Worm (Caenorhabditis elegans): Measurements from ENCODE around the gene lgc-33.

The lgc-33 gene

DNA sequence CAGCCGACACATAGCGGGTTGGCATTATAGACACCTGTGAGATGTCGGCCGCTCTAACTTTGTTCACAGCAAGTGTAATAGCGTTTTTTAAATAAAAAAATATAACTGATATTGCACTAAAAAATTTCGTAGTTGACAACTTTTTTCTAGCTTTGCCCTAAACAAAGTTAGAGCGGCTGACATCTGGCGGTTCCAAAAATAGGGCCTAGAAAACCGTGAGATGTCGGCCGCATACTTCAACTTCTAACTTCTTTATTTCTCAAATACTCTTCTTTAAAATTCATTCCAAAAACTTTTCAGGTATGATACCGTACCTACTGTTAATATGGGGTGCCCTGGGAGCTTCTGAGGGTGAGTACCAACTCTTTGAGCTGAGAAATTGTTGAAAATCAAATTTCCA is 13.3 kb downstream of the lgc-33 start, which contains the start of gene Y55F3BR.2:
Y55F3BR.2 (plus strand) TSS at position 301 of the 400 bp plus-strand sequence.
- TF ChIP-seq dsc-1 (tag; optimal IDR thresholded peaks at IDR 0.05) (no peak), nhr-20 (tag; optimal IDR thresholded peaks at IDR 0.05) (no peak), F16B12.6 (tag; optimal IDR thresholded peaks at IDR 0.05) (no peak), unc-130 (tag; optimal IDR thresholded peaks at IDR 0.05) (no peak), irx-1 (tag; optimal IDR thresholded peaks at IDR 0.05) (no peak), sup-37 (GFP tag; optimal IDR thresholded peaks at IDR 0.05) (no peak), pag-3 (tag; optimal IDR thresholded peaks at IDR 0.05; ENCODE audit: borderline replicate concordance, insufficient read depth) (no peak), nhr-12 (tag; optimal IDR thresholded peaks at IDR 0.05) (no peak), ets-5 (GFP tag; IDR thresholded peaks at IDR 0.05) (no peak)

- TF ChIP-seq lir-3 (tag; optimal IDR thresholded peaks at IDR 0.05; ENCODE audit: poor library complexity) (no peak), ceh-63 (GFP tag; optimal IDR thresholded peaks at IDR 0.05) (no peak), pqm-1 (tag; optimal IDR thresholded peaks at IDR 0.05) (no peak), nhr-237 (tag; optimal IDR thresholded peaks at IDR 0.05) (no peak), lin-35 (GFP tag; optimal IDR thresholded peaks at IDR 0.05) (no peak), nhr-11 (tag; optimal IDR thresholded peaks at IDR 0.05) (no peak), egl-13 (tag; optimal IDR thresholded peaks at IDR 0.05) (no peak)
Measured at ce11 chrIV:860810-861209, 15.5 kb downstream of the lgc-33 start.

ce11 chrIV:866828-867270 is 21.6 kb downstream of the lgc-33 start:
- no peak for TF ChIP-seq fkh-4 (tag; optimal IDR thresholded peaks at IDR 0.05; ENCODE audit: borderline replicate concordance)
- peak; percentile 29 for TF ChIP-seq C04F5.9 (tag; optimal IDR thresholded peaks at IDR 0.05)
- no peak for TF ChIP-seq aha-1 (tag; optimal IDR thresholded peaks at IDR 0.05)
- no peak for TF ChIP-seq ceh-63 (GFP tag; optimal IDR thresholded peaks at IDR 0.05)
- TF ChIP-seq F16B12.6 (tag; optimal IDR thresholded peaks at IDR 0.05), result no peak
- TF ChIP-seq xbp-1 (tag; optimal IDR thresholded peaks at IDR 0.05), result peak; percentile 64
- peak; percentile 94 for TF ChIP-seq ama-1 (optimal IDR thresholded peaks at IDR 0.05)
- peak; percentile 73 for TF ChIP-seq fos-1 (tag; optimal IDR thresholded peaks at IDR 0.05)
- peak; percentile 80 for TF ChIP-seq sup-37 (GFP tag; optimal IDR thresholded peaks at IDR 0.05)
- TF ChIP-seq ceh-90 (tag; optimal IDR thresholded peaks at IDR 0.05), result no peak
- TF ChIP-seq mab-9 (GFP tag; IDR thresholded peaks at IDR 0.05), result no peak
- peak; percentile 84 for TF ChIP-seq lin-13 (GFP tag; optimal IDR thresholded peaks at IDR 0.05)
- TF ChIP-seq nhr-76 (tag; optimal IDR thresholded peaks at IDR 0.05), result no peak
- no peak for TF ChIP-seq nhr-237 (tag; optimal IDR thresholded peaks at IDR 0.05)
- TF ChIP-seq lsy-2 (tag; optimal IDR thresholded peaks at IDR 0.05), result peak; percentile 59 to 70
- TF ChIP-seq dpl-1 (GFP tag; optimal IDR thresholded peaks at IDR 0.05), result peak; percentile 65 to 75 (median 72)
- no peak for TF ChIP-seq egl-27 (tag; optimal IDR thresholded peaks at IDR 0.05)
- TF ChIP-seq jun-1 (tag; optimal IDR thresholded peaks at IDR 0.05), result peak; percentile 59
- TF ChIP-seq snpc-4 (tag; optimal IDR thresholded peaks at IDR 0.05), result peak; percentile 99
- no peak for TF ChIP-seq hlh-4 (tag; optimal IDR thresholded peaks at IDR 0.05)
- no peak for TF ChIP-seq ces-1 (GFP tag; optimal IDR thresholded peaks at IDR 0.05)
- peak; percentile 91 for TF ChIP-seq nhr-77 (tag; optimal IDR thresholded peaks at IDR 0.05)
- TF ChIP-seq isw-1 (GFP tag; IDR thresholded peaks at IDR 0.05), result no peak
- TF ChIP-seq dsc-1 (tag; optimal IDR thresholded peaks at IDR 0.05), result peak; percentile 80
- TF ChIP-seq tlp-1 (tag; optimal IDR thresholded peaks at IDR 0.05), result no peak
- no peak for TF ChIP-seq nhr-28 (tag; optimal IDR thresholded peaks at IDR 0.05)
- TF ChIP-seq nhr-19 (GFP tag; conservative IDR thresholded peaks at IDR 0.05), result peak; percentile 84
- TF ChIP-seq nhr-71 (tag; optimal IDR thresholded peaks at IDR 0.05), result peak; percentile 90
- TF ChIP-seq pax-3 (tag; optimal IDR thresholded peaks at IDR 0.05), result peak; percentile 39
- peak; percentile 65 for TF ChIP-seq irx-1 (tag; optimal IDR thresholded peaks at IDR 0.05)
- no peak for TF ChIP-seq nhr-84 (tag; optimal IDR thresholded peaks at IDR 0.05)
- peak; percentile 54 for TF ChIP-seq nhr-11 (tag; optimal IDR thresholded peaks at IDR 0.05)
- peak; percentile 74 to 84 for TF ChIP-seq lin-35 (GFP tag; optimal IDR thresholded peaks at IDR 0.05)
- TF ChIP-seq efl-1 (optimal IDR thresholded peaks at IDR 0.05), result peak; percentile 78 to 82
- TF ChIP-seq efl-1 (GFP tag; optimal IDR thresholded peaks at IDR 0.05 in 1 of 2), result peak; percentile 69 to 98
- TF ChIP-seq hpl-2 (GFP tag; optimal IDR thresholded peaks at IDR 0.05), result peak; percentile 78
- TF ChIP-seq unc-98 (GFP tag; IDR thresholded peaks at IDR 0.05), result no peak
- peak; percentile 58 for TF ChIP-seq zip-4 (GFP tag; optimal IDR thresholded peaks at IDR 0.05)
- peak; percentile 51 for TF ChIP-seq ceh-88 (GFP tag; IDR thresholded peaks at IDR 0.05)
- peak; percentile 86 for TF ChIP-seq swsn-7 (tag; optimal IDR thresholded peaks at IDR 0.05)
- TF ChIP-seq ztf-4 (tag; optimal IDR thresholded peaks at IDR 0.05), result peak; percentile 19

All from whole organism, L1 larva.